Worm (Caenorhabditis elegans): Measurements from ENCODE around the gene K02E10.6.
A peak's percentile ranks its signal among the peaks of the same experiment; 100 is the strongest.

K02E10.6 gene

DNA sequence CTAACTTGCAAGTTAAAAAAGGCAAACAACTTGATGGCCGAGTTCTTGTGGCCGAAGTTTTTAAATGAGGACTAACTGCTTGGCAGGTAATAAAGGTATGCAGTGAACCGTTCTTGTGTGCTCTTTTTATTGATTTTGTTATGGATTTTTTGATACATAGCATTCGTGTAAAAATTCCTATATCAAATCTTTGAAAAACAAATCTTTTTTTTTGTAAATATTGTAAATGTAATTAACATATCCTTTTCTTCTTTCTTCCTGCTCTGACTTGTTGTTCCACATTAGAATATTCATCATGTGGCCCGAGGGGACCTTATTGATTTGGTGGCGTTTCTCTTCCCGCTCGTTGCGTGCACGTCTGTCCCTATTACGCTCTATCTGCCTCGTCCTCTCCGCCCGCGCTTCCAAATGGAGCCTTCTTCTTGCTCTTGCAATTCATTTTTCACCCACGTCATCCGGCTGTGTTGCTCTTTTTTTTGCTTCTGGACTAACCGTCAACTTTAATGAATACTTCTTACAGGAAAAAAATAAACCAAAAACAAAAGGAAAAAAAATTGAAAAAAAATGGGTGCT lies 6.0 kb upstream of the K02E10.6 start, which contains the start of gene hid-1 (continued):
- TF ChIP-seq swsn-7 (tag; optimal IDR thresholded peaks at IDR 0.05) (peak; percentile 13), mdl-1 (tag; optimal IDR thresholded peaks at IDR 0.05) (no peak)

DNA sequence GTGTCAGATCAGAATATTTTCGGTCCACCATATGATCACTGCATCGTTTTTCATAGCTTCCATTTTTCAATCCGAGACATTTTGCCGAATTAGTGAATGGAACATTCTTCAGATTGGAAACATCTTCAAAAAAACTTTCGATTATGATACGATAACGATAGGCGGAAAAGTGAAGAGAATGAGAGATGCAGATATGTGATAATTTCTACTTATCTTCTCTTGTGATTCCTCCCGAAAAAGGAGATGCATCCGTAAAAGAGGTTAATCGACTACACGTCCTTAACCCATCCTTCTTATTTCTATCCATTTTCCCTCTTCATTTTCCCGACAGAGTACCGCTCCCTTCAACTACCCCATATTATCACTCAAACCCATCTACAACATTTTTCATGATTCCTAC lies 508 bp upstream of the K02E10.6 start, which contains the start of gene K02E10.4:
Gene K02E10.4, plus strand, starts transcription at position 186 of the 400 bp plus-strand sequence.
- TF ChIP-seq unc-98 (GFP tag; IDR thresholded peaks at IDR 0.05), result no peak
- peak; percentile 95 for TF ChIP-seq blmp-1 (tag; optimal IDR thresholded peaks at IDR 0.05)
- TF ChIP-seq snu-23 (GFP tag; optimal IDR thresholded peaks at IDR 0.05), result no peak
- TF ChIP-seq elt-3 (tag; optimal IDR thresholded peaks at IDR 0.05), result peak in 1 of 6 experiments; percentile 9
- no peak for TF ChIP-seq nhr-47 (tag; optimal IDR thresholded peaks at IDR 0.05)
- no peak for TF ChIP-seq ces-1 (GFP tag; optimal IDR thresholded peaks at IDR 0.05)
- TF ChIP-seq alr-1 (tag; optimal IDR thresholded peaks at IDR 0.05; ENCODE audit: borderline replicate concordance), result no peak
- TF ChIP-seq lir-3 (tag; optimal IDR thresholded peaks at IDR 0.05; ENCODE audit: poor library complexity), result no peak

- TF ChIP-seq lir-3 (tag; optimal IDR thresholded peaks at IDR 0.05; ENCODE audit: poor library complexity), result no peak
These were observed 3.7 kb downstream of the K02E10.6 start, which contains the start of gene K02E10.5 for ce11 chrX:2478823-2479222. TSS of gene K02E10.5 (minus strand) at chrX:2478923.

DNA sequence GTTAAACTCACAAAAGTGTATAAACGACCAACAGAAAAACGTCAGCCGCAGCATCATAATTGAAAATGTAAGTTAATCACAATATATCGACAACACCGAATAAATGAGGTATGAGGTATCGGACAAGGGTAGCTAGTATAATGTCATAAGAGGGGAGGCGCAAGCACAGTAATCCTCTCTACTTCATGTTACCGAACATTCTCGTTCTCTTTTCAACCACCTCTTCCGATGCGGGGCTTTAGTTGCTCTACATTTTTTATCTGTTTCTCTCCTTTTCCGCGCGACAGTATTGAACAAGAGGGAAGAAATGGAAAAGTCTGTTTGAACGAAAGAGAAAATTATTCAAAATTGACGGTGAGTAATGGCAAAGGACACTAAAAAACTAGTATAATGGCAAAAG lies 6.7 kb downstream of the K02E10.6 start, which contains the start of gene R04B3.3:
Gene R04B3.3, minus strand, starts transcription at position 101 of the 400 bp plus-strand sequence.
- TF ChIP-seq unc-62 (GFP tag; optimal IDR thresholded peaks at IDR 0.05) (no peak), sup-37 (GFP tag; optimal IDR thresholded peaks at IDR 0.05) (no peak), sox-4 (tag; optimal IDR thresholded peaks at IDR 0.05) (no peak), hpl-2 (GFP tag; optimal IDR thresholded peaks at IDR 0.05) (no peak), zip-4 (GFP tag; optimal IDR thresholded peaks at IDR 0.05) (no peak), nhr-71 (tag; optimal IDR thresholded peaks at IDR 0.05) (no peak), vab-15 (tag; optimal IDR thresholded peaks at IDR 0.05) (no peak), ceh-8 (GFP tag; optimal IDR thresholded peaks at IDR 0.05) (no peak), aha-1 (tag; optimal IDR thresholded peaks at IDR 0.05) (no peak), dsc-1 (tag; optimal IDR thresholded peaks at IDR 0.05) (no peak), nhr-28 (tag; optimal IDR thresholded peaks at IDR 0.05) (no peak), ets-5 (GFP tag; IDR thresholded peaks at IDR 0.05) (no peak), egl-27 (tag; optimal IDR thresholded peaks at IDR 0.05) (no peak), nhr-90 (tag; optimal IDR thresholded peaks at IDR 0.05; ENCODE audit: poor library complexity) (no peak), ceh-82 (tag; optimal IDR thresholded peaks at IDR 0.05) (no peak), mdl-1 (tag; optimal IDR thresholded peaks at IDR 0.05) (no peak), pax-3 (tag; optimal IDR thresholded peaks at IDR 0.05) (no peak)

DNA sequence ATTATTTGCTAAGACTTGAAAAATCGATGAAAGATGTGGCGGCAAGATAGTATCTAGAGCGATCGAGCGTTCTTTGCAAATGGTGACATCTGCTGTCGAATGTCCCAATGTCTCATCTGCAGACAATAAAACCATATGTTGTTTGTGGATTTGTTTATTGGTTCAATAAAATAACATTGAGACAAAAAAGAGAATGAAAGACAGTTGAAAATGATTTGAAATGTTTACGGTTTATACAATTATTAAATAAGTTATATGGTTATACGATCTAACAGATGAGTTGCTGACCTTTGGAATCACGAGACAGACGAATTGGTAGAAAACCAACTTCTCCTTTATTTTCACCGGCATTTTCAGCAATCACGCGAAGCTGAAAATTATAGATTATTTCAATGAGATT lies 9.0 kb downstream of the K02E10.6 start, which contains the start of gene R04B3.2:
Gene R04B3.2, minus strand, starts transcription at position 101 of the 400 bp plus-strand sequence.
- no peak for TF ChIP-seq C04F5.9 (tag; optimal IDR thresholded peaks at IDR 0.05)
- TF ChIP-seq jun-1 (tag; optimal IDR thresholded peaks at IDR 0.05), result no peak
- no peak for TF ChIP-seq ceh-8 (GFP tag; optimal IDR thresholded peaks at IDR 0.05)
- no peak for TF ChIP-seq fkh-8 (tag; optimal IDR thresholded peaks at IDR 0.05)
- no peak for TF ChIP-seq nhr-20 (tag; optimal IDR thresholded peaks at IDR 0.05)
- no peak for TF ChIP-seq mdl-1 (tag; optimal IDR thresholded peaks at IDR 0.05)
- no peak for TF ChIP-seq pqm-1 (tag; optimal IDR thresholded peaks at IDR 0.05)
- TF ChIP-seq ama-1 (optimal IDR thresholded peaks at IDR 0.05), result no peak
- no peak for TF ChIP-seq fkh-10 (GFP tag; optimal IDR thresholded peaks at IDR 0.05)
- no peak for TF ChIP-seq alr-1 (tag; optimal IDR thresholded peaks at IDR 0.05; ENCODE audit: borderline replicate concordance)
- no peak for TF ChIP-seq fos-1 (tag; optimal IDR thresholded peaks at IDR 0.05)
- no peak for TF ChIP-seq grh-1 (GFP tag; IDR thresholded peaks at IDR 0.05)
- no peak for TF ChIP-seq egl-13 (tag; optimal IDR thresholded peaks at IDR 0.05)
- TF ChIP-seq ztf-11 (tag; optimal IDR thresholded peaks at IDR 0.05), result no peak
- TF ChIP-seq nhr-11 (tag; optimal IDR thresholded peaks at IDR 0.05), result no peak
- no peak for TF ChIP-seq blmp-1 (tag; optimal IDR thresholded peaks at IDR 0.05)
- no peak for TF ChIP-seq mef-2 (tag; optimal IDR thresholded peaks at IDR 0.05)

All from whole organism, L1 larva.